Fruit fly (Drosophila melanogaster): ENCODE measurements around the gene pon.

Gene pon

dm6 chrX:4669438-4669837, 33.3 kb downstream of the pon start:
- TF ChIP-seq CG14655 (GFP tag; optimal IDR thresholded peaks at IDR 0.05) (no peak), Pif1A (GFP tag; optimal IDR thresholded peaks at IDR 0.05) (no peak), CG17806 (tag; optimal IDR thresholded peaks at IDR 0.05) (no peak), EcR (GFP tag; optimal IDR thresholded peaks at IDR 0.05) (no peak), CG12605 (GFP tag; IDR thresholded peaks at IDR 0.05) (no peak), fd96Ca (GFP tag; IDR thresholded peaks at IDR 0.05) (0 out of 3 replicates have a peak, but pooled peaks have one; percentile 10), Ets98B (GFP tag; IDR thresholded peaks at IDR 0.05) (peak; percentile 10; the same call in 1 of the 2 replicates), CG9948 (tag; optimal IDR thresholded peaks at IDR 0.05) (no peak), Snoo (tag; optimal IDR thresholded peaks at IDR 0.05) (no peak)

dm6 chrX:4671194-4671626, 35.1 kb downstream of the pon start:
- TF ChIP-seq Snoo (tag; optimal IDR thresholded peaks at IDR 0.05) (no peak), rn (GFP tag; IDR thresholded peaks at IDR 0.05) (no peak), CG12605 (GFP tag; IDR thresholded peaks at IDR 0.05) (no peak), gl (tag; optimal IDR thresholded peaks at IDR 0.05) (peak; percentile 18), CG15710 (tag; optimal IDR thresholded peaks at IDR 0.05) (no peak), CG8159 (tag; optimal IDR thresholded peaks at IDR 0.05) (peak; percentile 22), EcR (GFP tag; optimal IDR thresholded peaks at IDR 0.05) (peak; percentile 53), CG9948 (tag; optimal IDR thresholded peaks at IDR 0.05) (no peak), Pif1B (GFP tag; optimal IDR thresholded peaks at IDR 0.05) (no peak), CG34367 (tag; optimal IDR thresholded peaks at IDR 0.05) (no peak), CG10348 (GFP tag; IDR thresholded peaks at IDR 0.05) (no peak), CG8301 (tag; optimal IDR thresholded peaks at IDR 0.05) (no peak), CG13204 (GFP tag; optimal IDR thresholded peaks at IDR 0.05) (no peak), Ets98B (GFP tag; IDR thresholded peaks at IDR 0.05) (no peak), D1 (tag; optimal IDR thresholded peaks at IDR 0.05) (no peak), CG17806 (tag; optimal IDR thresholded peaks at IDR 0.05) (no peak), CG4496 (GFP tag; IDR thresholded peaks at IDR 0.05) (no peak), CG14655 (GFP tag; optimal IDR thresholded peaks at IDR 0.05) (no peak), fd96Ca (GFP tag; IDR thresholded peaks at IDR 0.05) (no peak), CG32121 (GFP tag; IDR thresholded peaks at IDR 0.05) (no peak), Pif1A (GFP tag; optimal IDR thresholded peaks at IDR 0.05) (peak; percentile 17)

dm6 chrX:4675054-4675453, 38.9 kb downstream of the pon start:
- TF ChIP-seq EcR (GFP tag; optimal IDR thresholded peaks at IDR 0.05) (no peak), Pif1B (GFP tag; optimal IDR thresholded peaks at IDR 0.05) (no peak), gl (tag; optimal IDR thresholded peaks at IDR 0.05) (no peak), CG10348 (GFP tag; IDR thresholded peaks at IDR 0.05) (no peak), Snoo (tag; optimal IDR thresholded peaks at IDR 0.05) (no peak)

- peak; percentile 1 for TF ChIP-seq Pif1B (GFP tag; optimal IDR thresholded peaks at IDR 0.05)
- TF ChIP-seq Ets98B (GFP tag; IDR thresholded peaks at IDR 0.05) = 0 out of 2 replicates have a peak, but pooled peaks have one; percentile 13
- peak; percentile 52; the same call in 1 of the 3 replicates for TF ChIP-seq CG4496 (GFP tag; IDR thresholded peaks at IDR 0.05)
- no peak for TF ChIP-seq CG8159 (tag; optimal IDR thresholded peaks at IDR 0.05)
Measured at dm6 chrX:4677427-4677826, 41.3 kb downstream of the pon start.

- TF ChIP-seq rn (GFP tag; IDR thresholded peaks at IDR 0.05) (no peak), EcR (GFP tag; optimal IDR thresholded peaks at IDR 0.05) (peak; percentile 91), Ets98B (GFP tag; IDR thresholded peaks at IDR 0.05) (no peak), CG13204 (GFP tag; optimal IDR thresholded peaks at IDR 0.05) (no peak)
Measured at dm6 chrX:4678146-4678912, 42.2 kb downstream of the pon start.

dm6 chrX:4678913-4679812, 43.0 kb downstream of the pon start, which contains the start of gene fzr:
TSS of gene fzr (minus strand) at chrX:4679537.
- TF ChIP-seq CG17806 (tag; optimal IDR thresholded peaks at IDR 0.05) = no peak
- TF ChIP-seq CG4496 (GFP tag; IDR thresholded peaks at IDR 0.05) = peak; percentile 16; the same call in 1 of the 3 replicates

Measured in whole organism, pupa.